Worm (Caenorhabditis elegans): ENCODE results near the gene C25F9.16.

Gene C25F9.16

ce11 chrV:19402855-19403254 is 31.3 kb upstream of the C25F9.16 start, which contains the start of gene C25F9.12:
C25F9.12 (minus strand) TSS chrV:19402955.
- TF ChIP-seq spr-1 (tag; optimal IDR thresholded peaks at IDR 0.05) (no peak), Y75B8A.6 (GFP tag; IDR thresholded peaks at IDR 0.05) (no peak), F49E8.2 (tag; optimal IDR thresholded peaks at IDR 0.05; ENCODE audit: borderline replicate concordance) (no peak)

ce11 chrV:19403619-19404018 is 30.6 kb upstream of the C25F9.16 start:
- TF ChIP-seq dve-1 (tag; optimal IDR thresholded peaks at IDR 0.05; ENCODE audit: insufficient read depth) (no peak), Y105C5A.15 (GFP tag; IDR thresholded peaks at IDR 0.05) (no peak), T26A8.4 (GFP tag; IDR thresholded peaks at IDR 0.05) (no peak), fkh-10 (GFP tag; optimal IDR thresholded peaks at IDR 0.05) (no peak), aha-1 (tag) (peak; percentile 60)

- TF ChIP-seq pqm-1 (tag; optimal IDR thresholded peaks at IDR 0.05) (peak; percentile 62), T20F7.1 (GFP tag; optimal IDR thresholded peaks at IDR 0.05) (no peak), zfp-2 (tag; optimal IDR thresholded peaks at IDR 0.05) (no peak), ceh-28 (tag; optimal IDR thresholded peaks at IDR 0.05) (no peak), nhr-10 (tag; optimal IDR thresholded peaks at IDR 0.05) (no peak), rbr-2 (tag; optimal IDR thresholded peaks at IDR 0.05) (no peak), dmd-6 (GFP tag; IDR thresholded peaks at IDR 0.05) (peak; percentile 55), lim-7 (GFP tag; IDR thresholded peaks at IDR 0.05) (no peak), Y105C5A.15 (GFP tag; IDR thresholded peaks at IDR 0.05) (no peak), daf-16 (GFP tag; optimal IDR thresholded peaks at IDR 0.05) (no peak), daf-16 (tag; optimal IDR thresholded peaks at IDR 0.05) (peak; percentile 65), ceh-82 (tag; optimal IDR thresholded peaks at IDR 0.05) (no peak), mxl-2 (GFP tag; conservative IDR thresholded peaks at IDR 0.05) (no peak), fos-1 (tag; optimal IDR thresholded peaks at IDR 0.05) (no peak), ztf-7 (tag; optimal IDR thresholded peaks at IDR 0.05) (no peak), ceh-44 (GFP tag; IDR thresholded peaks at IDR 0.05) (no peak), nhr-28 (tag; optimal IDR thresholded peaks at IDR 0.05) (peak; percentile 63), lin-39 (tag; optimal IDR thresholded peaks at IDR 0.05) (no peak), lin-29 (GFP tag; IDR thresholded peaks at IDR 0.05) (no peak), saeg-2 (GFP tag; IDR thresholded peaks at IDR 0.05) (no peak), nhr-25 (tag; optimal IDR thresholded peaks at IDR 0.05; ENCODE audit: borderline replicate concordance, insufficient read depth) (no peak), aha-1 (tag) (peak; percentile 39), lin-38 (GFP tag; IDR thresholded peaks at IDR 0.05) (no peak), F26F4.8 (GFP tag; conservative IDR thresholded peaks at IDR 0.05) (no peak), unc-62 (GFP tag; optimal IDR thresholded peaks at IDR 0.05 in 1 of 2) (peak in 1 of 2 experiments; percentile 2), unc-62 (tag; optimal IDR thresholded peaks at IDR 0.05) (no peak), lin-15B (tag; optimal IDR thresholded peaks at IDR 0.05) (no peak), ceh-62 (tag; optimal IDR thresholded peaks at IDR 0.05) (no peak), dve-1 (tag; optimal IDR thresholded peaks at IDR 0.05; ENCODE audit: insufficient read depth) (peak; percentile 18), hlh-11 (tag; optimal IDR thresholded peaks at IDR 0.05) (peak; percentile 28), aly-2 (tag; optimal IDR thresholded peaks at IDR 0.05) (no peak), skn-1 (tag; optimal IDR thresholded peaks at IDR 0.05) (no peak), duxl-1 (tag; optimal IDR thresholded peaks at IDR 0.05; ENCODE audit: poor library complexity) (no peak)
Measured at ce11 chrV:19405276-19405815, 28.8 kb upstream of the C25F9.16 start, which contains the start of the genes C25F9.6 and C25F9.10. C25F9.6 (minus strand) TSS chrV:19405326. C25F9.10 (plus strand) TSS chrV:19405729.

ce11 chrV:19410663-19411062 is 23.5 kb upstream of the C25F9.16 start, which contains the start of gene C25F9.5:
C25F9.5 (minus strand) TSS chrV:19410857.
- TF ChIP-seq duxl-1 (tag; optimal IDR thresholded peaks at IDR 0.05; ENCODE audit: poor library complexity): peak; percentile 12
- TF ChIP-seq dmd-6 (GFP tag; IDR thresholded peaks at IDR 0.05): peak; percentile 53; the same call in 1 of the 2 replicates
- peak; percentile 87 for TF ChIP-seq pqm-1 (tag; optimal IDR thresholded peaks at IDR 0.05)
- no peak for TF ChIP-seq daf-16 (GFP tag; optimal IDR thresholded peaks at IDR 0.05)
- TF ChIP-seq daf-16 (tag; optimal IDR thresholded peaks at IDR 0.05): peak; percentile 66
- peak; percentile 56 for TF ChIP-seq dve-1 (tag; optimal IDR thresholded peaks at IDR 0.05; ENCODE audit: insufficient read depth)
- no peak for TF ChIP-seq php-3 (GFP tag; IDR thresholded peaks at IDR 0.05)
- no peak for TF ChIP-seq daf-19 (GFP tag; conservative IDR thresholded peaks at IDR 0.05)
- peak; percentile 47 for TF ChIP-seq nhr-28 (tag; optimal IDR thresholded peaks at IDR 0.05)
- peak; percentile 48 for TF ChIP-seq hlh-11 (tag; optimal IDR thresholded peaks at IDR 0.05)
